Worm (Caenorhabditis elegans) whole organism, L1 larva: ENCODE data around the gene srlf-13.

Experiments
- C04F5.9 ChIP-seq: sonication (generic microtip); optimal IDR thresholded peaks from 2 replicates; lab custom pipeline; 2016; ENCODE audit warnings: missing genetic modification characterization, missing compliant biosample characterization
- C16A3.4 ChIP-seq: fragments of 150-350 bp; optimal IDR thresholded peaks from 2 replicates; lab custom pipeline; 2014; ENCODE audit warnings: missing biosample characterization, missing genetic modification characterization
- C34B4.2 ChIP-seq: sonication (generic microtip); optimal IDR thresholded peaks from 2 replicates; lab custom pipeline; 2017; ENCODE audit warnings: mild to moderate bottlenecking, missing genetic modification characterization, missing compliant biosample characterization
- F16B12.6 ChIP-seq: fragments of 150-350 bp; optimal IDR thresholded peaks from 2 replicates; lab custom pipeline; 2014; ENCODE audit warnings: missing biosample characterization, missing genetic modification characterization
- aha-1 ChIP-seq: fragments of 150-350 bp; optimal IDR thresholded peaks from 2 replicates; lab custom pipeline; 2014; ENCODE audit warnings: missing biosample characterization, missing genetic modification characterization
- alr-1 ChIP-seq: fragments of 200-800 bp; sonication (Bioruptor generic); optimal IDR thresholded peaks from 2 replicates; lab custom pipeline; 2018; ENCODE audit warnings: borderline replicate concordance, mild to moderate bottlenecking, missing genetic modification characterization, missing compliant biosample characterization
- ama-1 ChIP-seq: fragments of 150-350 bp; optimal IDR thresholded peaks from 2 replicates; lab custom pipeline; 2014
- blmp-1 ChIP-seq: fragments of 150-350 bp; optimal IDR thresholded peaks from 2 replicates; lab custom pipeline; 2014; ENCODE audit warnings: missing biosample characterization, missing genetic modification characterization
- ceh-8 ChIP-seq: fragments of 200-800 bp; sonication (Bioruptor generic); optimal IDR thresholded peaks from 2 replicates; lab custom pipeline; 2018; ENCODE audit warnings: mild to moderate bottlenecking, missing genetic modification characterization, moderate library complexity, missing compliant biosample characterization
- ceh-88 ChIP-seq: fragments of 200-800 bp; sonication (Bioruptor generic); IDR thresholded peaks from 2 replicates; pipeline ENCODE4 v1.3.6; 2022; ENCODE audit warnings: missing genetic modification characterization, missing compliant biosample characterization
- ceh-90 ChIP-seq: sonication (generic microtip); optimal IDR thresholded peaks from 2 replicates; lab custom pipeline; 2016; ENCODE audit warnings: missing genetic modification characterization, missing compliant biosample characterization
- ces-1 ChIP-seq: fragments of 150-350 bp; optimal IDR thresholded peaks from 2 replicates; lab custom pipeline; 2014; ENCODE audit warnings: missing biosample characterization, missing genetic modification reagents, missing genetic modification characterization
- elt-2 ChIP-seq: sonication (generic microtip); optimal IDR thresholded peaks from 2 replicates; lab custom pipeline; 2016; ENCODE audit warnings: missing genetic modification characterization, mild to moderate bottlenecking, inconsistent platforms, missing compliant biosample characterization, missing genetic modification reagents
- elt-3 ChIP-seq, 6 experiments: fragments of 150-350 bp in 1 of 6; sonication (generic microtip); optimal IDR thresholded peaks; 2 replicates each; lab custom pipeline; 2017 to 2018; ENCODE audit warnings: missing biosample characterization in 6 of 6, missing genetic modification characterization in 6 of 6, inconsistent platforms in 1 of 6
- ets-5 ChIP-seq: fragments of 200-800 bp; sonication (Bioruptor generic); IDR thresholded peaks from 2 replicates; pipeline ENCODE4 v1.3.6; 2022; ENCODE audit warnings: missing genetic modification characterization, missing compliant biosample characterization
- fkh-10 ChIP-seq: sonication (generic microtip); optimal IDR thresholded peaks from 2 replicates; lab custom pipeline; 2017; ENCODE audit warnings: missing biosample characterization, missing genetic modification reagents, missing genetic modification characterization
- fkh-8 ChIP-seq: sonication (generic microtip); optimal IDR thresholded peaks from 2 replicates; lab custom pipeline; 2016; ENCODE audit warnings: mild to moderate bottlenecking, missing genetic modification characterization, missing compliant biosample characterization
- grh-1 ChIP-seq: fragments of 200-800 bp; sonication (Bioruptor generic); IDR thresholded peaks from 2 replicates; pipeline ENCODE4 v1.3.6; 2022; ENCODE audit warnings: missing genetic modification reagents, missing genetic modification characterization, missing compliant biosample characterization
- hlh-17 ChIP-seq: fragments of 200-800 bp; sonication (Bioruptor generic); optimal IDR thresholded peaks from 2 replicates; lab custom pipeline; 2018; ENCODE audit warnings: missing genetic modification characterization, mild to moderate bottlenecking, missing compliant biosample characterization, moderate library complexity, borderline replicate concordance
- hpl-2 ChIP-seq: fragments of 150-350 bp; optimal IDR thresholded peaks from 2 replicates; lab custom pipeline; 2014; ENCODE audit warnings: missing biosample characterization, missing genetic modification reagents, missing genetic modification characterization
- irx-1 ChIP-seq: sonication (generic microtip); optimal IDR thresholded peaks from 2 replicates; lab custom pipeline; 2016; ENCODE audit warnings: missing genetic modification characterization, missing compliant biosample characterization
- isw-1 ChIP-seq: fragments of 200-800 bp; sonication (Bioruptor generic); IDR thresholded peaks from 2 replicates; pipeline ENCODE4 v1.3.6; 2022; ENCODE audit warnings: missing genetic modification characterization, missing compliant biosample characterization
- jun-1 ChIP-seq: fragments of 150-350 bp; optimal IDR thresholded peaks from 2 replicates; lab custom pipeline; 2014; ENCODE audit warnings: missing biosample characterization, missing genetic modification reagents, missing genetic modification characterization
- lin-14 ChIP-seq: fragments of 200-800 bp; sonication (Bioruptor generic); optimal IDR thresholded peaks from 2 replicates; lab custom pipeline; 2018; ENCODE audit warnings: mild to moderate bottlenecking, missing genetic modification characterization, moderate library complexity, missing compliant biosample characterization
- lin-35 ChIP-seq, 2 experiments: fragments of 150-350 bp; optimal IDR thresholded peaks; 2 replicates each; lab custom pipeline; 2014; ENCODE audit warnings: missing biosample characterization in 2 of 2, missing genetic modification characterization in 2 of 2, missing genetic modification reagents in 2 of 2
- lsy-2 ChIP-seq, 2 experiments: fragments of 150-350 bp; optimal IDR thresholded peaks; 2 replicates each; lab custom pipeline; 2014; ENCODE audit warnings: missing biosample characterization in 2 of 2, missing genetic modification characterization in 2 of 2
- mab-9 ChIP-seq: fragments of 200-800 bp; sonication (Bioruptor generic); IDR thresholded peaks from 2 replicates; pipeline ENCODE4 v1.3.6; 2022; ENCODE audit warnings: missing genetic modification reagents, missing genetic modification characterization, missing compliant biosample characterization
- mep-1 ChIP-seq: fragments of 150-350 bp; optimal IDR thresholded peaks from 2 replicates; lab custom pipeline; 2014; ENCODE audit warnings: missing biosample characterization, missing genetic modification characterization
- nhr-12 ChIP-seq: sonication (generic microtip); optimal IDR thresholded peaks from 2 replicates; lab custom pipeline; 2017; ENCODE audit warnings: missing biosample characterization, missing genetic modification characterization
- nhr-19 ChIP-seq: fragments of 200-800 bp; sonication (Bioruptor generic); conservative IDR thresholded peaks from 2 replicates; pipeline ENCODE4 v1.3.6; 2022; ENCODE audit warnings: missing genetic modification characterization, missing compliant biosample characterization
- nhr-28 ChIP-seq: fragments of 150-350 bp; optimal IDR thresholded peaks from 2 replicates; lab custom pipeline; 2014; ENCODE audit warnings: missing biosample characterization, missing genetic modification characterization
- nhr-47 ChIP-seq: sonication (generic microtip); optimal IDR thresholded peaks from 2 replicates; lab custom pipeline; 2016; ENCODE audit warnings: mild to moderate bottlenecking, missing genetic modification characterization, moderate library complexity, missing compliant biosample characterization
- nhr-71 ChIP-seq: sonication (generic microtip); optimal IDR thresholded peaks from 2 replicates; lab custom pipeline; 2016; ENCODE audit warnings: mild to moderate bottlenecking, missing genetic modification characterization, moderate library complexity, missing compliant biosample characterization
- nhr-76 ChIP-seq: sonication (generic microtip); optimal IDR thresholded peaks from 2 replicates; lab custom pipeline; 2017; ENCODE audit warnings: missing biosample characterization, missing genetic modification characterization
- nhr-84 ChIP-seq: sonication (generic microtip); optimal IDR thresholded peaks from 2 replicates; lab custom pipeline; 2017; ENCODE audit warnings: missing biosample characterization, missing genetic modification characterization
- nhr-85 ChIP-seq: sonication (generic microtip); peaks from one replicate; lab custom pipeline; 2016; ENCODE audit warnings: missing genetic modification characterization, inconsistent platforms, missing compliant biosample characterization
- nhr-90 ChIP-seq: sonication (generic microtip); optimal IDR thresholded peaks from 2 replicates; lab custom pipeline; 2016; ENCODE audit warnings: mild to moderate bottlenecking, missing genetic modification characterization, missing compliant biosample characterization; ENCODE audit not compliant: poor library complexity
- pag-3 ChIP-seq: sonication (generic microtip); optimal IDR thresholded peaks from 2 replicates; lab custom pipeline; 2017; ENCODE audit warnings: missing genetic modification characterization, mild to moderate bottlenecking, missing compliant biosample characterization, antibody characterized with exemption, borderline replicate concordance; ENCODE audit not compliant: insufficient read depth
- pax-3 ChIP-seq: fragments of 200-800 bp; sonication (Bioruptor generic); optimal IDR thresholded peaks from 2 replicates; lab custom pipeline; 2018; ENCODE audit warnings: mild to moderate bottlenecking, missing genetic modification characterization, moderate library complexity, missing compliant biosample characterization
- pqm-1 ChIP-seq: sonication (generic microtip); optimal IDR thresholded peaks from 3 replicates; lab custom pipeline; 2017; ENCODE audit warnings: missing biosample characterization, missing genetic modification characterization
- rnt-1 ChIP-seq: sonication (generic microtip); optimal IDR thresholded peaks from 2 replicates; lab custom pipeline; 2016; ENCODE audit warnings: mild to moderate bottlenecking, missing genetic modification characterization, moderate library complexity, missing compliant biosample characterization
- snpc-4 ChIP-seq: fragments of 150-350 bp; optimal IDR thresholded peaks from 2 replicates; lab custom pipeline; 2014; ENCODE audit warnings: missing biosample characterization, missing genetic modification characterization
- sox-4 ChIP-seq: sonication (generic microtip); optimal IDR thresholded peaks from 2 replicates; lab custom pipeline; 2016; ENCODE audit warnings: missing genetic modification characterization, missing compliant biosample characterization
- sup-37 ChIP-seq: fragments of 200-800 bp; sonication (Bioruptor generic); optimal IDR thresholded peaks from 2 replicates; lab custom pipeline; 2018; ENCODE audit warnings: mild to moderate bottlenecking, missing genetic modification characterization, missing compliant biosample characterization
- tlp-1 ChIP-seq: fragments of 150-350 bp; optimal IDR thresholded peaks from 2 replicates; lab custom pipeline; 2014; ENCODE audit warnings: missing biosample characterization, missing genetic modification characterization
- unc-30 ChIP-seq: sonication (generic microtip); optimal IDR thresholded peaks from 2 replicates; lab custom pipeline; 2017; ENCODE audit warnings: missing biosample characterization, missing genetic modification characterization
- unc-86 ChIP-seq: sonication (generic microtip); optimal IDR thresholded peaks from 2 replicates; lab custom pipeline; 2016; ENCODE audit warnings: missing genetic modification characterization, missing compliant biosample characterization
- unc-98 ChIP-seq: fragments of 200-800 bp; sonication (Bioruptor generic); IDR thresholded peaks from 2 replicates; pipeline ENCODE4 v1.3.6; 2022; ENCODE audit warnings: missing genetic modification characterization, missing compliant biosample characterization
- vab-15 ChIP-seq: sonication (generic microtip); optimal IDR thresholded peaks from 2 replicates; lab custom pipeline; 2017; ENCODE audit warnings: missing genotype, mild to moderate bottlenecking, missing genetic modification characterization, missing compliant biosample characterization
- zag-1 ChIP-seq: fragments of 150-350 bp; optimal IDR thresholded peaks from 2 replicates; lab custom pipeline; 2014; ENCODE audit warnings: missing biosample characterization, missing genetic modification characterization
- zip-4 ChIP-seq: fragments of 200-800 bp; sonication (Bioruptor generic); optimal IDR thresholded peaks from 2 replicates; lab custom pipeline; 2018; ENCODE audit warnings: mild to moderate bottlenecking, missing genetic modification characterization, moderate library complexity, missing compliant biosample characterization
- ztf-11 ChIP-seq, 2 experiments: sonication (generic microtip); optimal IDR thresholded peaks; 2 replicates each; lab custom pipeline; 2016 to 2017; ENCODE audit warnings: missing genetic modification characterization in 2 of 2, missing biosample characterization in 1 of 2, missing compliant biosample characterization in 1 of 2
- ztf-4 ChIP-seq: fragments of 150-350 bp; optimal IDR thresholded peaks from 2 replicates; lab custom pipeline; 2014; ENCODE audit warnings: missing biosample characterization, missing genetic modification characterization

srlf-13 gene

ce11 chrIV:10935336-10935735 is 38.9 kb upstream of the srlf-13 start (continued):
- peak; percentile 94 for TF ChIP-seq fkh-8 (tag; lab: Kevin White, UChicago)
- peak; percentile 93 for TF ChIP-seq nhr-85 (tag; lab: Kevin White, UChicago)
- peak; percentile 93 for TF ChIP-seq ama-1
- TF ChIP-seq pax-3 (tag; lab: Kevin White, UChicago): peak; percentile 75
- peak; percentile 11 for TF ChIP-seq F16B12.6 (tag; lab: Kevin White, UChicago)
- TF ChIP-seq nhr-47 (tag; lab: Kevin White, UChicago): peak; percentile 93
- peak; percentile 78 for TF ChIP-seq sox-4
- TF ChIP-seq mep-1 (tag; lab: Kevin White, UChicago): peak; percentile 96
- TF ChIP-seq unc-98 (GFP tag; lab: Robert Waterston, UW): peak; percentile 51
- TF ChIP-seq hpl-2 (GFP tag; lab: Kevin White, UChicago): peak; percentile 30
- peak; percentile 79 to 86 for TF ChIP-seq lin-35 (GFP tag; optimal IDR thresholded peaks at IDR 0.05; lab: Kevin White, UChicago)
- no peak for TF ChIP-seq unc-30 (tag; lab: Kevin White, UChicago)
- no peak for TF ChIP-seq hlh-17 (GFP tag; lab: Kevin White, UChicago)
- no peak for TF ChIP-seq nhr-84 (tag; lab: Kevin White, UChicago)
- TF ChIP-seq ets-5: no peak
- TF ChIP-seq zip-4 (GFP tag; lab: Kevin White, UChicago): peak; percentile 51
- TF ChIP-seq snpc-4: peak; percentile 43
- TF ChIP-seq nhr-19 (GFP tag; lab: Robert Waterston, UW): peak; percentile 92
- peak; percentile 96 for TF ChIP-seq unc-86 (tag; lab: Kevin White, UChicago)
- TF ChIP-seq tlp-1 (tag; lab: Kevin White, UChicago): no peak
- no peak for TF ChIP-seq sup-37 (GFP tag; lab: Kevin White, UChicago)
- TF ChIP-seq elt-3 (tag; optimal IDR thresholded peaks at IDR 0.05; lab: Kevin White, UChicago): peak in 2 of 6 experiments; percentile 39 to 69
- peak; percentile 51 for TF ChIP-seq grh-1 (GFP tag; lab: Robert Waterston, UW)
- peak in 1 of 2 experiments; percentile 86 for TF ChIP-seq ztf-11 (tag; optimal IDR thresholded peaks at IDR 0.05; lab: Kevin White, UChicago)
- TF ChIP-seq fkh-10 (GFP tag; lab: Kevin White, UChicago): peak; percentile 57
- peak; percentile 94 for TF ChIP-seq rnt-1
- TF ChIP-seq ceh-88 (GFP tag; lab: Robert Waterston, UW): peak; percentile 69
- TF ChIP-seq pag-3 (tag; lab: Kevin White, UChicago): no peak
- no peak for TF ChIP-seq ceh-90 (tag; lab: Kevin White, UChicago)
- no peak for TF ChIP-seq ces-1 (GFP tag; lab: Kevin White, UChicago)
- TF ChIP-seq nhr-71 (tag; lab: Kevin White, UChicago): peak; percentile 98
- TF ChIP-seq irx-1 (tag; lab: Kevin White, UChicago): peak; percentile 76
- TF ChIP-seq C34B4.2 (tag; lab: Kevin White, UChicago): no peak
- peak; percentile 89 to 90 for TF ChIP-seq lsy-2 (tag; optimal IDR thresholded peaks at IDR 0.05; lab: Kevin White, UChicago)
- peak; percentile 87 for TF ChIP-seq jun-1 (tag; lab: Kevin White, UChicago)
- TF ChIP-seq C04F5.9 (tag; lab: Kevin White, UChicago): peak; percentile 60
- TF ChIP-seq nhr-28 (tag; lab: Kevin White, UChicago): no peak
- TF ChIP-seq C16A3.4 (tag; lab: Kevin White, UChicago): peak; percentile 77
- peak; percentile 63 for TF ChIP-seq aha-1
- TF ChIP-seq nhr-76 (tag; lab: Kevin White, UChicago): no peak
- TF ChIP-seq lin-14 (GFP tag; lab: Kevin White, UChicago): peak; percentile 99
- TF ChIP-seq ztf-4 (tag; lab: Kevin White, UChicago): peak; percentile 94
- TF ChIP-seq zag-1 (tag; lab: Kevin White, UChicago): no peak
- TF ChIP-seq elt-2 (tag; lab: Kevin White, UChicago): peak; percentile 50
- TF ChIP-seq blmp-1 (tag; lab: Kevin White, UChicago): peak; percentile 77
- TF ChIP-seq nhr-12 (tag; lab: Kevin White, UChicago): no peak
- peak; percentile 71 for TF ChIP-seq isw-1
- no peak for TF ChIP-seq pqm-1 (tag; lab: Kevin White, UChicago)
- no peak for TF ChIP-seq alr-1 (tag; lab: Kevin White, UChicago)
- TF ChIP-seq ceh-8 (GFP tag; lab: Kevin White, UChicago): peak; percentile 87
- peak; percentile 80 for TF ChIP-seq vab-15 (tag; lab: Kevin White, UChicago)
- no peak for TF ChIP-seq nhr-90
- TF ChIP-seq mab-9 (GFP tag; lab: Robert Waterston, UW): no peak
